Fruit fly (Drosophila melanogaster): ENCODE measurements around the gene CG31915.

CG31915 gene

DNA sequence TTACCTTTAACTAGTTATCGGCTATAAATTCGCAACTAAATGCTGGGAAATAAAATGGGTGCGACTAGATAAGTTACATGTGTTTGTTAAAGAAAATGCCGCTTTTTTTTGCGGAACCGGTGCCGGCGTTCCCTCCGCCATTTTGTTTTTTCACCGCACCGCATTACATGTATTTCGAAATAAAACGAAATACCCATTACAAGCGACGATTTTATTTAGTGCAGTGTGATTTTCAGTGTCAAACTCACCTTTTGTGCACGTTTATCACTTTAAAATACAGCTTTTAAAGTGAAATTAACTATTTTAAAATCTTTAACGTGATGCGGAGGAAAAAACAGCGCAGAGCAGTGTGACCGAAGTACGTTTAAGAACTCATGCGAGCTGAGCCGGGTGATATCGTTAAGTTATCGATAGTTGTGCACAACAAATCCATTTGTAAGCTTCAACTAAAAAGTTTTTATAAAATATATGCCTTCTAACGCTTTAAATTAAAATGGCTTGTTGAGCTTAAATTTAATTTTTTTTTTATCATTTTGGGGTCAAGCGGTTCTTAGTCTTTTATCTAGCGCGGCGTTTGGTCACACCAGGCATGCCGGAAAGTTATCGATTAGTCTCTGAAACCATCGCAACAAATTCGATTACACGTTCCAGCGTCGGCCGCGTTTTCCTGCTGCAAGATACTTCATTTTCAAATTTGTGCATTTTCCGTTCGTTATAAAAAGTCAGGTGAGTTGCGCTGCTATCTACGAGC is 14.2 kb downstream of the CG31915 start, which contains the start of the genes Hel25E and Lam (continued):
- TF ChIP-seq dati (GFP tag; IDR thresholded peaks at IDR 0.05): no peak
- TF ChIP-seq CG2889 (GFP tag; IDR thresholded peaks at IDR 0.05): no peak
- TF ChIP-seq CG3407 (GFP tag; optimal IDR thresholded peaks at IDR 0.05): no peak
- no peak for TF ChIP-seq CG16815 (GFP tag; optimal IDR thresholded peaks at IDR 0.05)
- TF ChIP-seq CG1233 (GFP tag; optimal IDR thresholded peaks at IDR 0.05): no peak
- no peak for TF ChIP-seq Kr (GFP tag; optimal IDR thresholded peaks at IDR 0.05)
- no peak for TF ChIP-seq Atf6 (GFP tag; IDR thresholded peaks at IDR 0.05)
- TF ChIP-seq schlank (tag; optimal IDR thresholded peaks at IDR 0.05): no peak
- TF ChIP-seq dan (GFP tag; IDR thresholded peaks at IDR 0.05): no peak
- TF ChIP-seq HLH4C (GFP tag; IDR thresholded peaks at IDR 0.05; ENCODE audit: partially characterized antibody): peak; percentile 81
- peak; percentile 87 for TF ChIP-seq CG2129 (GFP tag; IDR thresholded peaks at IDR 0.05; ENCODE audit: partially characterized antibody)
- TF ChIP-seq CG7372 (GFP tag; IDR thresholded peaks at IDR 0.05): no peak
- no peak for TF ChIP-seq CG13424 (tag; optimal IDR thresholded peaks at IDR 0.05)
- TF ChIP-seq pnt (GFP tag; optimal IDR thresholded peaks at IDR 0.05): no peak
- no peak for TF ChIP-seq CG14667 (GFP tag; IDR thresholded peaks at IDR 0.05)
- TF ChIP-seq Dip3 (GFP tag; optimal IDR thresholded peaks at IDR 0.05): no peak
- TF ChIP-seq Xrp1 (GFP tag; IDR thresholded peaks at IDR 0.05): no peak
- no peak for TF ChIP-seq sima (GFP tag; optimal IDR thresholded peaks at IDR 0.05)
- TF ChIP-seq ro (GFP tag; IDR thresholded peaks at IDR 0.05): no peak
- TF ChIP-seq Taf1 (GFP tag; IDR thresholded peaks at IDR 0.05): no peak
- TF ChIP-seq CG3065 (GFP tag; optimal IDR thresholded peaks at IDR 0.05): no peak
- TF ChIP-seq sr (GFP tag; IDR thresholded peaks at IDR 0.05): no peak
- TF ChIP-seq z (GFP tag; IDR thresholded peaks at IDR 0.05): no peak
- no peak for TF ChIP-seq Hand (GFP tag; optimal IDR thresholded peaks at IDR 0.05)
- no peak for TF ChIP-seq pros (GFP tag; optimal IDR thresholded peaks at IDR 0.05)
- no peak for TF ChIP-seq scrt (GFP tag; optimal IDR thresholded peaks at IDR 0.05)
- no peak for TF ChIP-seq CG6254 (GFP tag; optimal IDR thresholded peaks at IDR 0.05)
- TF ChIP-seq unpg (GFP tag; optimal IDR thresholded peaks at IDR 0.05): no peak
- no peak for TF ChIP-seq Sox100B (GFP tag; optimal IDR thresholded peaks at IDR 0.05)
- TF ChIP-seq Sry-β (GFP tag; optimal IDR thresholded peaks at IDR 0.05): no peak
- peak; percentile 97 for TF ChIP-seq Dll (GFP tag; IDR thresholded peaks at IDR 0.05; ENCODE audit: partially characterized antibody)
- no peak for TF ChIP-seq Mes4 (GFP tag; optimal IDR thresholded peaks at IDR 0.05)
- TF ChIP-seq Asciz (GFP tag; optimal IDR thresholded peaks at IDR 0.05): no peak
- no peak for TF ChIP-seq HHEX (GFP tag; optimal IDR thresholded peaks at IDR 0.05)
- no peak for TF ChIP-seq Fer1 (GFP tag; optimal IDR thresholded peaks at IDR 0.05)
- TF ChIP-seq Fer3 (tag; optimal IDR thresholded peaks at IDR 0.05): no peak
- TF ChIP-seq gsb (GFP tag; IDR thresholded peaks at IDR 0.05): no peak
- no peak for TF ChIP-seq exex (tag; optimal IDR thresholded peaks at IDR 0.05)
- TF ChIP-seq cg (GFP tag; optimal IDR thresholded peaks at IDR 0.05): no peak
- no peak for TF ChIP-seq CG17328 (GFP tag; IDR thresholded peaks at IDR 0.05)
- no peak for TF ChIP-seq CG7928 (GFP tag; optimal IDR thresholded peaks at IDR 0.05)
- peak; percentile 89 for TF ChIP-seq knrl (GFP tag; IDR thresholded peaks at IDR 0.05; ENCODE audit: partially characterized antibody)
- TF ChIP-seq CG32767 (GFP tag; IDR thresholded peaks at IDR 0.05): no peak
- no peak for TF ChIP-seq vvl (GFP tag; IDR thresholded peaks at IDR 0.05)
- TF ChIP-seq gt (GFP tag; IDR thresholded peaks at IDR 0.05): no peak
- TF ChIP-seq bsh (GFP tag; optimal IDR thresholded peaks at IDR 0.05): no peak
- TF ChIP-seq ATbp (GFP tag; optimal IDR thresholded peaks at IDR 0.05): no peak
- TF ChIP-seq kay (GFP tag; optimal IDR thresholded peaks at IDR 0.05): no peak
- TF ChIP-seq gcm (GFP tag; optimal IDR thresholded peaks at IDR 0.05): no peak
- peak; percentile 5 to 7 for TF ChIP-seq Pdp1 (GFP tag; optimal IDR thresholded peaks at IDR 0.05)
